Fruit fly (Drosophila melanogaster) whole organism, pupa: ENCODE results near the gene CG8065.

Experiments
- CG13204 ChIP-seq: fragments of 200-800 bp; sonication (Bioruptor generic); optimal IDR thresholded peaks from 2 replicates; lab custom pipeline; 2018; ENCODE audit warnings: missing biosample characterization, mild to moderate bottlenecking, missing genetic modification characterization, moderate library complexity
- CG17806 ChIP-seq: fragments of 200-800 bp; sonication (Bioruptor generic); optimal IDR thresholded peaks from 2 replicates; lab custom pipeline; 2018; ENCODE audit warnings: missing biosample characterization, mild to moderate bottlenecking, missing genetic modification characterization, moderate library complexity
- CG32121 ChIP-seq: fragments of 200-800 bp; sonication (Bioruptor generic); IDR thresholded peaks from 2 replicates; pipeline ENCODE4 v1.3.6; 2022; ENCODE audit warnings: missing biosample characterization, missing genetic modification characterization
- CG9948 ChIP-seq: fragments of 200-800 bp; sonication (Bioruptor generic); optimal IDR thresholded peaks from 2 replicates; lab custom pipeline; 2018; ENCODE audit warnings: missing biosample characterization, mild to moderate bottlenecking, missing genetic modification characterization, moderate library complexity
- D1 ChIP-seq: fragments of 200-800 bp; sonication (Bioruptor generic); optimal IDR thresholded peaks from 2 replicates; lab custom pipeline; 2018; ENCODE audit warnings: missing biosample characterization, mild to moderate bottlenecking, missing genetic modification characterization, moderate library complexity
- EcR ChIP-seq: fragments of 200-800 bp; sonication (Bioruptor generic); optimal IDR thresholded peaks from 3 replicates; lab custom pipeline; 2019; ENCODE audit warnings: missing biosample characterization, missing genetic modification characterization, mild to moderate bottlenecking, moderate library complexity, missing genetic modification reagents
- Ets98B ChIP-seq: fragments of 200-800 bp; sonication (Bioruptor generic); IDR thresholded peaks from 2 replicates; pipeline ENCODE4 v1.3.6; 2022; ENCODE audit warnings: missing biosample characterization, missing genetic modification characterization
- Pif1A ChIP-seq: fragments of 200-800 bp; sonication (Bioruptor generic); optimal IDR thresholded peaks from 3 replicates; lab custom pipeline; 2016; ENCODE audit warnings: missing biosample characterization, missing genetic modification characterization
- fd96Ca ChIP-seq: fragments of 200-800 bp; sonication (Bioruptor generic); IDR thresholded peaks from 3 replicates; pipeline ENCODE4 v1.3.6; 2022; ENCODE audit warnings: missing biosample characterization, missing genetic modification characterization
- rn ChIP-seq: fragments of 200-800 bp; sonication (Bioruptor generic); IDR thresholded peaks from 2 replicates; pipeline ENCODE4 v1.3.6; 2022; ENCODE audit warnings: missing biosample characterization, missing genetic modification characterization

DNA sequence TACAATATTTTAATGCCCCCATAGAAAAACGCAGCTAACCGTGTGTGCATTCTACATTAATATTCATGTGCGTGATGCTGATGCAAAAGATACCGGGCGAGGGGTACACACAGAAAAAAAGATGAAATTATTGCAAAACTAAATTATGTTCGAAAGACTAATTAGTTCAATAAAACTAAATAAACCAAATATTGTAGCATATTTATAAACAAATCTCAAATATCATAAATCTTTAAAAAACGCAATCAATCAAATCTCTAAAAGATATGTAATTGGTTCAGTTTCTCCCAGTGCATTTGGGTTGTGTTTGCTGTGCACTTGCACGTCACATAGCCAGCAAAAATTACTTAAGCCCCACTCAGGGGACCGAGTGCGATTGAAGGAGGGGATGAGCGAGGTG lies 16.9 kb upstream of the CG8065 start:
- TF ChIP-seq CG17806 (tag; lab: Kevin White, UChicago) (peak; percentile 21), D1 (tag; lab: Kevin White, UChicago) (no peak), CG9948 (tag; lab: Kevin White, UChicago) (peak; percentile 41), EcR (GFP tag; lab: Kevin White, UChicago) (no peak), CG32121 (GFP tag; lab: Robert Waterston, UW) (0 out of 2 replicates have a peak, but pooled peaks have one; percentile 10), Ets98B (GFP tag; lab: Robert Waterston, UW) (peak; percentile 33; the same call in 1 of the 2 replicates), Pif1A (GFP tag; lab: Kevin White, UChicago) (peak; percentile 27), rn (no peak), CG13204 (no peak), fd96Ca (GFP tag; lab: Robert Waterston, UW) (no peak)
